Fruit fly (Drosophila melanogaster) whole organism, wandering third instar larva: ENCODE measurements around the gene CG4995.

Experiments
- Abd-B ChIP-seq: fragments of >200 bp; optimal IDR thresholded peaks from 2 replicates; lab custom pipeline; 2017; ENCODE audit warnings: missing biosample characterization, missing genetic modification characterization
- CG32264 ChIP-seq: fragments of 200-800 bp; sonication (Bioruptor generic); optimal IDR thresholded peaks from 2 replicates; lab custom pipeline; 2016; ENCODE audit warnings: missing biosample characterization, missing genetic modification characterization
- Myc ChIP-seq: fragments of >200 bp; optimal IDR thresholded peaks from 2 replicates; lab custom pipeline; 2017
- N ChIP-seq: fragments of >200 bp; optimal IDR thresholded peaks from 2 replicates; lab custom pipeline; 2018; ENCODE audit warnings: missing biosample characterization, missing external identifiers, missing genetic modification characterization
- Vsx2 ChIP-seq: fragments of 200-300, 225-300 bp; sonication (Bioruptor generic); optimal IDR thresholded peaks from 2 replicates; lab custom pipeline; 2018; ENCODE audit warnings: missing biosample characterization, missing genetic modification characterization; ENCODE audit not compliant: partially characterized antibody
- br ChIP-seq: fragments of 200-800 bp; sonication (Bioruptor generic); optimal IDR thresholded peaks from 2 replicates; lab custom pipeline; 2016; ENCODE audit warnings: missing biosample characterization, missing genetic modification characterization
- ey ChIP-seq: fragments of 200-800 bp; sonication (Bioruptor generic); optimal IDR thresholded peaks from 2 replicates; lab custom pipeline; 2016; ENCODE audit warnings: missing biosample characterization, missing genetic modification characterization
- fru ChIP-seq: fragments of 200-800 bp; sonication (Bioruptor generic); optimal IDR thresholded peaks from 3 replicates; lab custom pipeline; 2016; ENCODE audit warnings: missing biosample characterization, mild to moderate bottlenecking, missing genetic modification characterization
- h ChIP-seq: fragments of 200-800 bp; sonication (Bioruptor generic); optimal IDR thresholded peaks from 3 replicates; lab custom pipeline; 2016; ENCODE audit warnings: missing biosample characterization, mild to moderate bottlenecking, missing genetic modification characterization
- pan ChIP-seq: fragments of >200 bp; optimal IDR thresholded peaks from 2 replicates; lab custom pipeline; 2017
- rgr ChIP-seq: fragments of 200-800 bp; sonication (Bioruptor generic); optimal IDR thresholded peaks from 3 replicates; lab custom pipeline; 2016; ENCODE audit warnings: missing biosample characterization, mild to moderate bottlenecking, missing genetic modification characterization
- sage ChIP-seq: fragments of 200-800 bp; sonication (Bioruptor generic); optimal IDR thresholded peaks from 2 replicates; lab custom pipeline; 2016; ENCODE audit warnings: missing biosample characterization, mild to moderate bottlenecking, missing genetic modification characterization

dm6 chr2L:10333091-10333991 lies 11.1 kb downstream of the CG4995 start, which contains the start of gene GATAd:
- no peak for TF ChIP-seq fru (GFP tag; lab: Kevin White, UChicago)
- TF ChIP-seq h (GFP tag; lab: Kevin White, UChicago): no peak
- no peak for TF ChIP-seq Abd-B
- peak; percentile 71 for TF ChIP-seq Myc (lab: Kevin White, UChicago)
- TF ChIP-seq pan (lab: Kevin White, UChicago): no peak
- TF ChIP-seq CG32264 (GFP tag; lab: Kevin White, UChicago): no peak
- no peak for TF ChIP-seq ey
- TF ChIP-seq sage (GFP tag; lab: Kevin White, UChicago): no peak
- no peak for TF ChIP-seq br
- TF ChIP-seq Vsx2 (GFP tag; lab: Kevin White, UChicago): no peak
- TF ChIP-seq N (GFP tag; lab: Kevin White, UChicago): no peak
- no peak for TF ChIP-seq rgr (GFP tag; lab: Kevin White, UChicago)
